Fruit fly (Drosophila melanogaster) whole organism: Measurements from ENCODE around the gene CG46317.

Experiments used
- CG8478 ChIP-seq: fragments of >200 bp; optimal IDR thresholded peaks from 2 replicates; lab custom pipeline; 2018; ENCODE audit warnings: inconsistent platforms
- Dll ChIP-seq: fragments of >200 bp; optimal IDR thresholded peaks from 2 replicates; lab custom pipeline; 2017
- EcR ChIP-seq, 2 experiments: fragments of >200 bp; optimal IDR thresholded peaks; 2 replicates each; lab custom pipeline; 2017; ENCODE audit warnings: missing biosample characterization in 2 of 2, missing genetic modification characterization in 2 of 2, missing genetic modification reagents in 2 of 2
- psq ChIP-seq: fragments of >200 bp; optimal IDR thresholded peaks from 2 replicates; lab custom pipeline; 2017
- usp ChIP-seq: fragments of >200 bp; optimal IDR thresholded peaks from 2 replicates; lab custom pipeline; 2017; ENCODE audit warnings: missing biosample characterization, missing genetic modification characterization, mixed read lengths

Gene CG46317

dm6 chrX:14289293-14289692 lies 28.3 kb downstream of the CG46317 start, which contains the start of gene CG9400:
TSS of gene CG9400 (minus strand) at chrX:14289393.
- TF ChIP-seq EcR (GFP tag; optimal IDR thresholded peaks at IDR 0.05; lab: Kevin White, UChicago), result no peak
- TF ChIP-seq usp (GFP tag; lab: Kevin White, UChicago), result no peak
- no peak for TF ChIP-seq Dll (lab: Kevin White, UChicago)
- TF ChIP-seq CG8478 (lab: Kevin White, UChicago), result no peak
- TF ChIP-seq psq (lab: Kevin White, UChicago), result no peak
